Fruit fly (Drosophila melanogaster) whole organism, wandering third instar larva: ENCODE data around the gene CG32069.

Source experiments
- Abd-B ChIP-seq: fragments of >200 bp; optimal IDR thresholded peaks from 2 replicates; lab custom pipeline; 2017; ENCODE audit warnings: missing biosample characterization, missing genetic modification characterization
- CG32264 ChIP-seq: fragments of 200-800 bp; sonication (Bioruptor generic); optimal IDR thresholded peaks from 2 replicates; lab custom pipeline; 2016; ENCODE audit warnings: missing biosample characterization, missing genetic modification characterization
- CG9705 ChIP-seq: fragments of 200-800 bp; sonication (Bioruptor generic); optimal IDR thresholded peaks from 2 replicates; lab custom pipeline; 2018; ENCODE audit warnings: missing biosample characterization, mild to moderate bottlenecking, missing genetic modification characterization
- CrebA ChIP-seq: fragments of 200-800 bp; sonication (Bioruptor generic); optimal IDR thresholded peaks from 2 replicates; lab custom pipeline; 2016; ENCODE audit warnings: missing biosample characterization, mild to moderate bottlenecking, missing genetic modification characterization, borderline replicate concordance
- Dfd ChIP-seq: fragments of >200 bp; optimal IDR thresholded peaks from 2 replicates; lab custom pipeline; 2017; ENCODE audit warnings: missing biosample characterization, missing genetic modification characterization
- Dif ChIP-seq: fragments of 200-275, 200-300 bp; sonication (Bioruptor generic); optimal IDR thresholded peaks from 2 replicates; lab custom pipeline; 2018; ENCODE audit warnings: missing biosample characterization, missing genetic modification characterization; ENCODE audit not compliant: partially characterized antibody
- GATAd ChIP-seq: sonication (Bioruptor generic); optimal IDR thresholded peaks from 2 replicates; lab custom pipeline; 2016; ENCODE audit warnings: missing biosample characterization, missing genetic modification characterization
- HLH106 ChIP-seq: fragments of 200-800 bp; optimal IDR thresholded peaks from 3 replicates; lab custom pipeline; 2019; ENCODE audit warnings: missing biosample characterization, mild to moderate bottlenecking, missing genetic modification characterization, moderate library complexity
- Hnf4 ChIP-seq: fragments of 200-800 bp; sonication (Bioruptor generic); optimal IDR thresholded peaks from 2 replicates; lab custom pipeline; 2016; ENCODE audit warnings: missing biosample characterization, mild to moderate bottlenecking, missing genetic modification characterization
- Hr78 ChIP-seq: fragments of >200 bp; optimal IDR thresholded peaks from 2 replicates; lab custom pipeline; 2017; ENCODE audit warnings: missing biosample characterization, missing genetic modification characterization
- Hr83 ChIP-seq: fragments of 200-300 bp; sonication (Bioruptor generic); optimal IDR thresholded peaks from 2 replicates; lab custom pipeline; 2016; ENCODE audit warnings: missing biosample characterization, mild to moderate bottlenecking, missing genetic modification characterization, moderate library complexity; ENCODE audit not compliant: poor library complexity, severe bottlenecking
- Jra ChIP-seq: sonication (Bioruptor generic); optimal IDR thresholded peaks from 2 replicates; lab custom pipeline; 2016; ENCODE audit warnings: missing biosample characterization, missing genetic modification characterization
- Mio ChIP-seq: sonication (Bioruptor generic); optimal IDR thresholded peaks from 2 replicates; lab custom pipeline; 2016; ENCODE audit warnings: missing biosample characterization, missing genetic modification characterization
- Myc ChIP-seq: fragments of >200 bp; optimal IDR thresholded peaks from 2 replicates; lab custom pipeline; 2017
- N ChIP-seq: fragments of >200 bp; optimal IDR thresholded peaks from 2 replicates; lab custom pipeline; 2018; ENCODE audit warnings: missing biosample characterization, missing external identifiers, missing genetic modification characterization
- OdsH ChIP-seq: fragments of 200-800 bp; sonication (Bioruptor generic); optimal IDR thresholded peaks from 2 replicates; lab custom pipeline; 2016; ENCODE audit warnings: missing biosample characterization, mild to moderate bottlenecking, missing genetic modification characterization
- Rel ChIP-seq, 2 experiments: fragments of 200-800 bp; sonication (Bioruptor generic) in 1 of 2; optimal IDR thresholded peaks; 2 replicates in 1 of 2; 3 replicates in 1 of 2; lab custom pipeline; 2016 to 2019; ENCODE audit warnings: mild to moderate bottlenecking in 2 of 2, missing biosample characterization in 2 of 2, missing genetic modification characterization in 2 of 2, moderate library complexity in 1 of 2
- Sp1 ChIP-seq: fragments of 200-800 bp; sonication (Bioruptor generic); optimal IDR thresholded peaks from 3 replicates; lab custom pipeline; 2019; ENCODE audit warnings: missing biosample characterization, mild to moderate bottlenecking, missing genetic modification characterization, moderate library complexity
- Vsx2 ChIP-seq: fragments of 200-300, 225-300 bp; sonication (Bioruptor generic); optimal IDR thresholded peaks from 2 replicates; lab custom pipeline; 2018; ENCODE audit warnings: missing biosample characterization, missing genetic modification characterization; ENCODE audit not compliant: partially characterized antibody
- br ChIP-seq: fragments of 200-800 bp; sonication (Bioruptor generic); optimal IDR thresholded peaks from 2 replicates; lab custom pipeline; 2016; ENCODE audit warnings: missing biosample characterization, missing genetic modification characterization
- brk ChIP-seq: fragments of 200-800 bp; sonication (Bioruptor generic); optimal IDR thresholded peaks from 2 replicates; lab custom pipeline; 2016; ENCODE audit warnings: missing biosample characterization, mild to moderate bottlenecking, missing genetic modification characterization
- dl ChIP-seq, 2 experiments: fragments of 175-275, 200-275 bp in 1 of 2; fragments of 200-275 bp in 1 of 2; sonication (Bioruptor generic); optimal IDR thresholded peaks; lab custom pipeline; 2018; ENCODE audit warnings: mild to moderate bottlenecking in 2 of 2, missing biosample characterization in 2 of 2, missing genetic modification characterization in 2 of 2, moderate library complexity in 2 of 2; ENCODE audit not compliant: partially characterized antibody in 2 of 2, insufficient read depth in 1 of 2
- dmrt93B ChIP-seq: fragments of 200-800 bp; sonication (Bioruptor generic); optimal IDR thresholded peaks from 2 replicates; lab custom pipeline; 2018; ENCODE audit warnings: missing biosample characterization, mild to moderate bottlenecking, missing genetic modification characterization
- dsf ChIP-seq: sonication (Bioruptor generic); optimal IDR thresholded peaks from 2 replicates; lab custom pipeline; 2016; ENCODE audit warnings: missing biosample characterization, missing genetic modification characterization, borderline replicate concordance
- ey ChIP-seq: fragments of 200-800 bp; sonication (Bioruptor generic); optimal IDR thresholded peaks from 2 replicates; lab custom pipeline; 2016; ENCODE audit warnings: missing biosample characterization, missing genetic modification characterization
- foxo ChIP-seq, 2 experiments: fragments of 200-800 bp; sonication (Bioruptor generic); optimal IDR thresholded peaks; 2 replicates in 1 of 2; 3 replicates in 1 of 2; lab custom pipeline; 2016 to 2017; ENCODE audit warnings: missing biosample characterization in 2 of 2, missing genetic modification characterization in 2 of 2
- fru ChIP-seq: fragments of 200-800 bp; sonication (Bioruptor generic); optimal IDR thresholded peaks from 3 replicates; lab custom pipeline; 2016; ENCODE audit warnings: missing biosample characterization, mild to moderate bottlenecking, missing genetic modification characterization
- h ChIP-seq: fragments of 200-800 bp; sonication (Bioruptor generic); optimal IDR thresholded peaks from 3 replicates; lab custom pipeline; 2016; ENCODE audit warnings: missing biosample characterization, mild to moderate bottlenecking, missing genetic modification characterization
- jim ChIP-seq: fragments of 175-275, 200-325 bp; sonication (Bioruptor generic); optimal IDR thresholded peaks from 2 replicates; lab custom pipeline; 2016; ENCODE audit warnings: missing biosample characterization, mild to moderate bottlenecking, missing genetic modification characterization
- lola ChIP-seq: fragments of >200 bp; optimal IDR thresholded peaks from 2 replicates; lab custom pipeline; 2017; ENCODE audit warnings: missing biosample characterization, missing genetic modification characterization
- pan ChIP-seq: fragments of >200 bp; optimal IDR thresholded peaks from 2 replicates; lab custom pipeline; 2017
- psq ChIP-seq: fragments of 200-800 bp; sonication (Bioruptor generic); optimal IDR thresholded peaks from 3 replicates; lab custom pipeline; 2017; ENCODE audit warnings: missing biosample characterization, mild to moderate bottlenecking, missing genetic modification characterization, moderate library complexity
- rgr ChIP-seq: fragments of 200-800 bp; sonication (Bioruptor generic); optimal IDR thresholded peaks from 3 replicates; lab custom pipeline; 2016; ENCODE audit warnings: missing biosample characterization, mild to moderate bottlenecking, missing genetic modification characterization
- sage ChIP-seq: fragments of 200-800 bp; sonication (Bioruptor generic); optimal IDR thresholded peaks from 2 replicates; lab custom pipeline; 2016; ENCODE audit warnings: missing biosample characterization, mild to moderate bottlenecking, missing genetic modification characterization
- sv ChIP-seq: fragments of 200-800 bp; sonication (Bioruptor generic); optimal IDR thresholded peaks from 3 replicates; lab custom pipeline; 2016; ENCODE audit warnings: missing biosample characterization, missing genetic modification characterization
- tai ChIP-seq: sonication (Bioruptor generic); optimal IDR thresholded peaks from 2 replicates; lab custom pipeline; 2016; ENCODE audit warnings: missing biosample characterization, missing genetic modification characterization
- usp ChIP-seq: fragments of >200 bp; optimal IDR thresholded peaks from 2 replicates; lab custom pipeline; 2017; ENCODE audit warnings: missing biosample characterization, missing genetic modification characterization
- woc ChIP-seq: sonication (Bioruptor generic); optimal IDR thresholded peaks from 2 replicates; lab custom pipeline; 2016; ENCODE audit warnings: missing biosample characterization, mild to moderate bottlenecking, missing genetic modification characterization

Gene CG32069

DNA sequence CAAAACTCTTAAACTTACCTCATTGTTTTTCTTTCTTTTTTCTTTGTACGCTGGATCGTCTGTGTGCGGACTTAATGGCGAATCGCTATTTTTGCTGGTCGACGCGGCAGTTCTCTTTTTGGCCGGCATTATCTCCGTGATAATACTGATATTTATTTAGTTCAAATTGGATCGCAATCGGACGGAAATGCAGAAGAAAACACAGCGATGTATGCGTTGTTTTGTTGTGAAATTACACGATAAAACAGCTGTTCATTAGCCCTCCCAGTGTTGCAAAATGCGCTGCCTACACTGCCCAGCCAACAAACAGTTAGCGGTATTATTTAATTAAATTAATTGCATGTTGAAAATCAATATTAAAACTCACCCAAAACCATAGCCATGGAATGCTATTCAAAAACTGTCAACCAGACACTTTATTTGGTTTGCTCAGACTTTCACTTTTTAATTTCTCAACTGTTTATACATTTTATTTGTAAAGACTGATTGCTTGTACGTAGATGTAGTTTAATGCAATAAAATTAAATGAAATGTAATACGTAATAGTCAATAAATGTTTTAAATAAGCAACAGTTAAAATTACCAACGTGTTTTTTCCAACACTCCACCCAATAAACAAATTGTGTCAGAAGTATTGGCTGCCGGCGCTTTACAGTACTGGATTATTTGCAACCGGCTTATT, 35.7 kb upstream of the CG32069 start, which contains the start of the genes Irbp18 and APP-BP1 (continued):
- no peak for TF ChIP-seq Dfd (GFP tag; lab: Kevin White, UChicago)
- peak; percentile 82 for TF ChIP-seq Hr83
- TF ChIP-seq dmrt93B (GFP tag; lab: Kevin White, UChicago) = peak; percentile 86

DNA sequence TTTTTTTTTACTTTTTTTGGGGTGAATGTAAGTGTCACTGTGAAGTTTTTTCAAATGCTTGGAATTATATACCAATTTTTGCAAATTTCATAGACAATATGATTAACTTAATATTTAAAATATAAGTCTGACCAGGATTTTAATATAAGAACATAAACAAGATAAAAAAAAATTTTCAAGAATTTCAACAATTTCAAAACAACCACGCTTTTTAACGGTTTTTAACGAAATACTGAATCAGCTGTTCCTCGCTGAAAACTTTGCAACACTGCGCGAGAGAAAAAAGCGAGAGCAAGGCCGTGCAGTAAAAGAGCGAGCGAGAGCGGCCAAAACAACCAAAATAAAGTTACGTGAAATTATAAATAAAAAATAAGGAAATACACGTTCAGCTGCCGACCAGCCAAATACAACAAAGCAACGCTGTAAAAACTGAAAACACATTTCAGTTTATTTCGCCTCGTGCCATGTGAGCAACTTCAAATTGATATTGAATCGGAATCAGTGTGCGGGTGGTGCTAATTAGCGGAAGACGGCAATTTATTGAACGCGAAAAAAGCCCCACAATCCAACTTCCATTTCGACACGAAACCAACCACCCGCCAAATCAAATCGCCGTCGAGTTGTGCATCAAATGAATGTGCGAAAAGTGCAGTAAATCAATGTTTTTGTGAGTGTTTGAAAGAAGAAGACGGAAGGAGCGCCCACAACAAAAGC, 33.9 kb upstream of the CG32069 start, which contains the start of the genes CG46439, Iyd and CG33947:
TSS of gene CG46439 (minus strand) at position 51 of the 714 bp plus-strand sequence.
TSS of gene Iyd (minus strand) at position 51 of the 714 bp plus-strand sequence.
TSS of gene CG33947 (plus strand) at position 302 of the 714 bp plus-strand sequence.
- TF ChIP-seq woc (GFP tag; lab: Kevin White, UChicago) (peak; percentile 16), sage (GFP tag; lab: Kevin White, UChicago) (peak; percentile 80), pan (lab: Kevin White, UChicago) (no peak), sv (GFP tag; lab: Kevin White, UChicago) (no peak), HLH106 (tag; lab: Kevin White, UChicago) (peak; percentile 23), Mio (no peak), rgr (GFP tag; lab: Kevin White, UChicago) (peak; percentile 16), Dif (GFP tag; lab: Kevin White, UChicago) (peak; percentile 40), Abd-B (GFP tag; lab: Kevin White, UChicago) (no peak), Hr83 (no peak), Myc (lab: Kevin White, UChicago) (peak; percentile 7), foxo (GFP tag; optimal IDR thresholded peaks at IDR 0.05; lab: Kevin White, UChicago) (peak; percentile 21 to 41), usp (GFP tag; lab: Kevin White, UChicago) (no peak), br (GFP tag; lab: Kevin White, UChicago) (peak; percentile 43), Sp1 (GFP tag; lab: Kevin White, UChicago) (peak; percentile 53), Rel (GFP tag; optimal IDR thresholded peaks at IDR 0.05; lab: Kevin White, UChicago) (no peak), Rel (tag; optimal IDR thresholded peaks at IDR 0.05; lab: Kevin White, UChicago) (peak; percentile 90), psq (peak; percentile 54), dmrt93B (GFP tag; lab: Kevin White, UChicago) (no peak), dsf (GFP tag; lab: Kevin White, UChicago) (no peak), GATAd (no peak), tai (GFP tag; lab: Kevin White, UChicago) (no peak), CG32264 (GFP tag; lab: Kevin White, UChicago) (peak; percentile 67), Dfd (GFP tag; lab: Kevin White, UChicago) (no peak), fru (peak; percentile 50), lola (GFP tag; lab: Kevin White, UChicago) (no peak), h (GFP tag; lab: Kevin White, UChicago) (peak; percentile 43), N (GFP tag; lab: Kevin White, UChicago) (no peak), Hnf4 (GFP tag; lab: Kevin White, UChicago) (peak; percentile 49), Vsx2 (peak; percentile 75), Hr78 (GFP tag; lab: Kevin White, UChicago) (no peak), ey (GFP tag; lab: Kevin White, UChicago) (no peak), CrebA (GFP tag; lab: Kevin White, UChicago) (no peak), OdsH (GFP tag; lab: Kevin White, UChicago) (no peak), dl (GFP tag; optimal IDR thresholded peaks at IDR 0.05; lab: Kevin White, UChicago; ENCODE audit: insufficient read depth in 1 of 2, partially characterized antibody in 2 of 2) (no peak), CG9705 (GFP tag; lab: Kevin White, UChicago) (no peak), jim (GFP tag; lab: Kevin White, UChicago) (no peak), Jra (GFP tag; lab: Kevin White, UChicago) (peak; percentile 34), brk (peak; percentile 78)
- TF ChIP-seq, all 38 proteins: peak for 18
